Worm (Caenorhabditis elegans) whole organism, L4/young adult: ENCODE data around the gene nlp-80.

ENCODE experiments used
- W03F9.2 ChIP-seq: fragments of 150-350 bp; optimal IDR thresholded peaks from 2 replicates; lab custom pipeline; 2014; ENCODE audit warnings: missing biosample characterization, missing genetic modification characterization
- dao-5 ChIP-seq: sonication (generic microtip); optimal IDR thresholded peaks from 2 replicates; lab custom pipeline; 2016; ENCODE audit warnings: missing genotype, missing genetic modification characterization, moderate library complexity, missing compliant biosample characterization
- him-1 ChIP-seq: sonication (generic microtip); optimal IDR thresholded peaks from 2 replicates; lab custom pipeline; 2016; ENCODE audit warnings: missing genotype, missing genetic modification reagents, missing genetic modification characterization, missing compliant biosample characterization

The nlp-80 gene

DNA sequence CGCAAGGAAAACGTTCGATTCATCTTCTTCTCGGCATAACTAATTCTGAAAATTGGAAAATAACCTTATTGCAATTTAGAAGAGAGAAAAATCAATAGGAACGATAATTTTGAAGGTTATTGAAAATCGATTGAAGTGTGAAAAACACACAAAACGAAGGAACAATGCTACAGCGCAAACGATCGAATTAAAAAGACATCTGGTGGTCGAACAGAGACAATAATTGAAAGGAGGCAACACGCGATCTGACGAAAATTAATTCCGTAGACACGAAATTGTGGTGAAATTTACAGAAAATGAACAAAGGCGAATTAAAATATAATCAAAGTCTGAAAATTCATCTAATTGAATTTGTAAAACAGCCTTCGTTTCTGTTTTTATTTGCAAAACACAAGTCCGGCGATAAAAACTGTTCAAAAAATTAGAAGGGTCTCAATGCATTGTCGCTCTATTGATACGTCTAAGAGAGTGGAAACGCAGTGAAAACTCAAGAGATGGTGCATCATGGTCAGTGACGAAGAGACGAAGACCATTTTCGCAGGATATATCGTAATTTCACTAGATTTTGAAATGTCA lies 25.9 kb downstream of the nlp-80 start, which contains the start of gene pak-2:
pak-2 (minus strand) TSS at position 51 of the 576 bp plus-strand sequence.
- TF ChIP-seq dao-5 (tag; lab: Kevin White, UChicago) (no peak), him-1 (tag; lab: Kevin White, UChicago) (peak; percentile 55), W03F9.2 (tag; lab: Kevin White, UChicago) (peak; percentile 52)

DNA sequence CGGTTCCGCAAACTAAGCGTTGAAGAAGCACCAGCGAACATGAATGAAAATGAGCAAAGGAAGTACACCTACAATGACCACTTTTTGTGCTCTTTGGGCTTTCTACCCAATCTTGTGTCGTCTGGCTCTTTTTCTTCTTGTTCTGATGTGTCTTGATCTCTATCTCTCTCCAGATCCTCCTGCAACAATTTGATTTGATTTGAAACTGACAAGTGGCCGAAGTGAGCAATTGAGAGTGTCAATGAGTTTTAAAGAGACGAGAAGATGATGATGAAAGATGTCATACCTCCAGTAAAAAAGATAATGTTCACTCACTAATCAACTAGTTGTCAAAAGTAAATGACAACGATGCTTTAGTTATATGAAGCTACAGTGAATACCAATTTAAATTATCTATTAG lies 30.7 kb downstream of the nlp-80 start, which contains the start of gene pptr-2:
pptr-2 (minus strand) TSS at position 184 of the 400 bp plus-strand sequence.
- no peak for TF ChIP-seq him-1 (tag; lab: Kevin White, UChicago)
- TF ChIP-seq W03F9.2 (tag; lab: Kevin White, UChicago), result no peak
- TF ChIP-seq dao-5 (tag; lab: Kevin White, UChicago), result no peak

DNA sequence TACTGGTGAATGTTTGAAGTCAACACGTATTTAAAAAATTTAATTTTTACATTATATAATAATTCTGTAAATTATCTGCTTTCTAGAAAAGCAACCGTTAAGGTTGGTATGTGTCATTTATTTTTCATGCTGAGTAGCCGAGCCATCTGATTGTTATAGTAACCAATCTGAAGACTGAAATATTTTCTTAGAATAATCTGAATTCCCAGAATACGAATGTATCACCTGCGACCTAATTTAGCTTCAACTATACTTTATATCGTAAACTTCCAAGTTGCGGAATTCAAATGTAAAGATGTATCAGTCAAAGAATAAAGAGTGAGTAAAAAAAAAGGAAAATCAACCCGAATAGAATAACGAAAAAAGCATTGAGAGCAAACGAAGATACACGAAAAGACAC lies 32.2 kb downstream of the nlp-80 start:
- no peak for TF ChIP-seq him-1 (tag; lab: Kevin White, UChicago)
- TF ChIP-seq dao-5 (tag; lab: Kevin White, UChicago), result no peak
- TF ChIP-seq W03F9.2 (tag; lab: Kevin White, UChicago), result no peak

DNA sequence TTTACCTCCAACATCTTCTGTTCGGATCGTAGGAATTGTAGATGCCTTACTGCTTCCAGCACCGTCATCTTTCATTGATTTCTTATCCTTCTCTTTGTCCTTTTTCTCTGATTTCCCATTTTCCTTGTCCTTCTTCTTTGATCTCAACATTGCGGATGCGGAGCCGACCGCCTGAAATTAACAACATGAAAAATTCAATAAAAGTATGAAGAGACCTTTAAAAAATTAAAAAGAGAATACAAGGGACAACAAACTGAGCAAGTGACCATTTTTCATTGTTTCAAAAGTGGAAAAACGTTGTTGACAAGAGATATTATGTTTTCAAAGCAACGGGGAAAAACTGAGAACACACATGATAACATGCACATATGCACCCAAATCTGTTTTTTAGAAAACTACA lies 34.7 kb downstream of the nlp-80 start:
- no peak for TF ChIP-seq him-1 (tag; lab: Kevin White, UChicago)
- no peak for TF ChIP-seq W03F9.2 (tag; lab: Kevin White, UChicago)
- no peak for TF ChIP-seq dao-5 (tag; lab: Kevin White, UChicago)

DNA sequence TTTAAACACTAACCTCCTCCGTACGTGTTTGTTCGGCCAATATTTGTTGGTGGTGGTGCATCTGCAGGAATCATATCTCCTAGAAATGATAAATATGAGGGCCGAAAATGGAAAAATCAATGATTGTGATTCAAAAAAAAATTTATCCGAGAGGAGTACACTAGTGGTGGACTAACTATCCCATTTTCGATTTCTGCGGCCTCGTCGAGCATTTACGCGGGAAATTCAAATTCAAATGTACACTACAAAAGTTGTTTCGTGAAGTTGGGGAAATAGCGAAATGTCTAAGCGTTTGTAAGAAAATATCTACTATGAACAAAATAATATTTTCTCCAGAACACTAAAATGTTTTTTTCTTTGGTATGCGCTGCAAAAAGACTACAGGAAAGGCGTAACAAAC lies 36.1 kb downstream of the nlp-80 start:
- TF ChIP-seq him-1 (tag; lab: Kevin White, UChicago), result no peak
- TF ChIP-seq W03F9.2 (tag; lab: Kevin White, UChicago), result peak; percentile 22

DNA sequence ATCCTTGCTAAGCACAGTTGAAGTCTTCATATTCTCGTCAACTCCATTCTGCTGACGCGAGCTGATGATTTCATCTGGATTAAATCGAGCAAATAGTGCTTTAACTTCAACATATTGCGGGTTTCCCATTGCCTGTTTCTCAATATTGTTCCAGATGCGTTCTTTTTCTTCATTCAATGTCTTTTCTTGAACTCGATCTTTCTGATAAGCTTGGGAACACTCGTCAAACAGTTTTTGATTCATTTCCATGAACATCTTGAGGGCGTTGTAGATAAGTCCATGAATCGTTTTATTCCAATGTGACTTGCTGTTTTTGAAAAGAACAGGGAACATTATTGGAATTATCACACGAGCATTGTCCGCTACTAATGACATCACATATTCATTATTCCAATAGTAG lies 37.7 kb downstream of the nlp-80 start:
- TF ChIP-seq dao-5 (tag; lab: Kevin White, UChicago) (no peak), W03F9.2 (tag; lab: Kevin White, UChicago) (no peak), him-1 (tag; lab: Kevin White, UChicago) (no peak)

DNA sequence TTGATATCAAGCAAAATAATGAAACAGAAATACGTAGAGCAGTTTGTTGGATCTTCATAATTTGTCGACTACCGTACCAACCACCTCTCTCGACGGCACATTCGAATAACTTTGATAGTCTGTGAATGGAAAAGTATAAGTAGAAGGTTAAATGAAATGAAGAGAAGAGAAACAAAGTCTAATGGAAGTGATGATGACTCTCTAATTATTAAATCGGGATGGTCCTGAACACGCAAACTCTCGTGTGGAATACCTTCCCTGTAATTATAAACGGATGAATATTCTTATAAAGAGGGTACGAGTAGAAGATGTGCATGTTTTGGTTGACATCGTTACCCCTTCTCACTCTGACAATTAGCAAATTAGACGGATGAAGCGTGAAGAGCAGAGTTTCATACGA lies 42.6 kb downstream of the nlp-80 start, which contains the start of the genes C13G3.12 and hot-6:
C13G3.12 (minus strand) TSS at position 101 of the 400 bp plus-strand sequence.
hot-6 (minus strand) TSS at position 121 of the 400 bp plus-strand sequence.
- TF ChIP-seq dao-5 (tag; lab: Kevin White, UChicago) (no peak), W03F9.2 (tag; lab: Kevin White, UChicago) (no peak), him-1 (tag; lab: Kevin White, UChicago) (no peak)

DNA sequence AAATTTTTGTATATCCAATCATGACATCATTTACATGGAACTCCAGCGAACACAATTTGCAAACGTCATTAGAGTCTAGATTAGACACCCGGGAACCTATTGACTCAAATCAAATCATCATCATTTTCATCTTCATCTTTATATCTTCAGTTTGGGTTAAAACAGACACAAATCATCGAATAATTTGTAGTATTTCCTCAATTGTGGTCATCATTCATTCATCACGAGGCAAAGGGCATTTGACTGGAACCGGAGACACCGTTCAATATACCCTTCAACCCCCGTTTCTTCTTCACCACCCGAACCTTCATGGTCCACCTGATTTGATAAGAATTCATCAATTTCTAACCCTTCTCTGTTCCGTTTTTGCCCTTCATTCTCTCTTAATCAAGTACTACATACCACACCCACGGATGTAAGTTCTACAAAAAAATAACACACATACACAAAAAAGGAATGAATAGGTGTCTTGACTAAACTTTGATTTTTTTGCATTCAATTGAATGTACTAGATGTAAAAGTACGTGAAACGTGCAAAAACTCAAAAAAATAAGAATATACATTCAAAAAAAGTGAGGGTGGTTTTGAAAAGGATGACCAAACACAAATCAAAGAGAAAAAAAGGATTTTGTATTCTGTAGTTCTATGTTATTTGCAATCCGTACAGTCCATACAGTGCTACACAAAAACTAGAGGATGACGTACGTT lies 48.4 kb downstream of the nlp-80 start:
- TF ChIP-seq W03F9.2 (tag; lab: Kevin White, UChicago) (no peak), him-1 (tag; lab: Kevin White, UChicago) (no peak), dao-5 (tag; lab: Kevin White, UChicago) (no peak)
